Worm (Caenorhabditis elegans): ENCODE measurements around the gene rpc-11.

DNA sequence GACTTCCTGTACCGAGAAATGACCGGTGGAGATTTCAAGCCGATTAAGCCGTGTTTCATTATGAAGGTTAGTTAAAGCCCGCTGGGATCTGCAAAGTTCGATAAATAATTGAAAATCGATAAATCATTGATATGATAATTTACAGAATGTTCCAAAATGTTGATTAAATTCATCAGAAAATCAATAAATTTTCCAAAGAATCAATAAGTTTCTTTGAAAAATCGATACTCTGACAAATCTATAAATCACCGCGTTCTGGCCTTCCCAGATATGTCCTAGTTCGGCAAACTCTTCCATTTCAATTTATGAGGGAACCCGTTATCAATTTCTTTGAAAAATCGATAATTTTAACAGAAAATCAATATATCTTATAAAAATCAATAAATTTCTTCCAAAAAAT is 2.3 kb downstream of the rpc-11 start:
- TF ChIP-seq nhr-28 (tag; optimal IDR thresholded peaks at IDR 0.05) (no peak), unc-62 (GFP tag; optimal IDR thresholded peaks at IDR 0.05 in 1 of 2) (no peak), unc-62 (tag; optimal IDR thresholded peaks at IDR 0.05) (no peak), ama-1 (optimal IDR thresholded peaks at IDR 0.05) (no peak), mdl-1 (tag; optimal IDR thresholded peaks at IDR 0.05) (no peak), tag-97 (GFP tag; IDR thresholded peaks at IDR 0.05) (no peak)
